Fruit fly (Drosophila melanogaster) S2 (cell line): ENCODE measurements around the gene AANATL2.

Experiments
- CG8478 ChIP-seq: fragments of >200 bp; optimal IDR thresholded peaks from 2 replicates; lab custom pipeline; 2018
- CTCF ChIP-seq, 2 experiments: fragments of >200 bp; optimal IDR thresholded peaks; 2 replicates each; lab custom pipeline; 2018

dm6 chr2L:6259629-6260028 lies 4.0 kb downstream of the AANATL2 start:
- TF ChIP-seq CG8478 (lab: Kevin White, UChicago) (no peak), CTCF (optimal IDR thresholded peaks at IDR 0.05; lab: Kevin White, UChicago) (peak; percentile 16 to 20)
